Fruit fly (Drosophila melanogaster) S2 (cell line): Measurements from ENCODE around the gene Uch-L5.

Experiments used
- CG8478 ChIP-seq: fragments of >200 bp; optimal IDR thresholded peaks from 2 replicates; lab custom pipeline; 2018
- CTCF ChIP-seq, 2 experiments: fragments of >200 bp; optimal IDR thresholded peaks; 2 replicates each; lab custom pipeline; 2018

The Uch-L5 gene

dm6 chr3L:9476829-9477228 lies at the start of gene Uch-L5, which contains the start of gene Jarid2:
Gene Uch-L5 (minus strand): TSS chr3L:9476965.
Gene Jarid2 (plus strand): TSS chr3L:9477038.
- TF ChIP-seq CTCF (optimal IDR thresholded peaks at IDR 0.05; lab: Kevin White, UChicago) = peak; percentile 11 to 47
- TF ChIP-seq CG8478 = no peak

- no peak for TF ChIP-seq CTCF (optimal IDR thresholded peaks at IDR 0.05; lab: Kevin White, UChicago)
- no peak for TF ChIP-seq CG8478
Observed at dm6 chr3L:9525444-9525843, 48.7 kb upstream of the Uch-L5 start, which contains the start of gene CG33700. Gene CG33700 (minus strand): TSS chr3L:9525544.

dm6 chr3L:9513309-9513708 lies 36.5 kb upstream of the Uch-L5 start, which contains the start of gene CG33702:
Gene CG33702 (minus strand): TSS chr3L:9513409.
- TF ChIP-seq CG8478 (no peak), CTCF (optimal IDR thresholded peaks at IDR 0.05; lab: Kevin White, UChicago) (no peak)

dm6 chr3L:9512560-9512959 lies 35.8 kb upstream of the Uch-L5 start, which contains the start of gene CG33703:
Gene CG33703 (minus strand): TSS chr3L:9512660.
- TF ChIP-seq CTCF (optimal IDR thresholded peaks at IDR 0.05; lab: Kevin White, UChicago) (no peak), CG8478 (no peak)

- TF ChIP-seq CTCF (optimal IDR thresholded peaks at IDR 0.05; lab: Kevin White, UChicago) (peak; percentile 50 to 64), CG8478 (no peak)
Observed at dm6 chr3L:9511287-9512256, 34.8 kb upstream of the Uch-L5 start, which contains the start of gene RpS9. Gene RpS9 (minus strand): TSS chr3L:9511531.

- TF ChIP-seq CTCF (optimal IDR thresholded peaks at IDR 0.05; lab: Kevin White, UChicago) (no peak), CG8478 (no peak)
Observed at dm6 chr3L:9509037-9509830, 32.5 kb upstream of the Uch-L5 start, which contains the start of gene CG3408. Gene CG3408 (minus strand): TSS chr3L:9509583.

dm6 chr3L:9508653-9509036 lies 31.9 kb upstream of the Uch-L5 start:
- TF ChIP-seq CG8478 (no peak), CTCF (optimal IDR thresholded peaks at IDR 0.05; lab: Kevin White, UChicago) (no peak)

dm6 chr3L:9506421-9506820 lies 29.7 kb upstream of the Uch-L5 start:
- TF ChIP-seq CG8478 (no peak), CTCF (optimal IDR thresholded peaks at IDR 0.05; lab: Kevin White, UChicago) (no peak)

- no peak for TF ChIP-seq CG8478
- no peak for TF ChIP-seq CTCF (optimal IDR thresholded peaks at IDR 0.05; lab: Kevin White, UChicago)
Observed at dm6 chr3L:9505713-9506062, 28.9 kb upstream of the Uch-L5 start.

dm6 chr3L:9505007-9505712 lies 28.4 kb upstream of the Uch-L5 start, which contains the start of gene path:
Gene path (minus strand): TSS chr3L:9505328.
- TF ChIP-seq CTCF (optimal IDR thresholded peaks at IDR 0.05; lab: Kevin White, UChicago) (no peak), CG8478 (no peak)

dm6 chr3L:9504530-9504929 lies 27.8 kb upstream of the Uch-L5 start:
- no peak for TF ChIP-seq CTCF (optimal IDR thresholded peaks at IDR 0.05; lab: Kevin White, UChicago)
- no peak for TF ChIP-seq CG8478

dm6 chr3L:9503552-9504317 lies 27.0 kb upstream of the Uch-L5 start:
- TF ChIP-seq CTCF (optimal IDR thresholded peaks at IDR 0.05; lab: Kevin White, UChicago) = no peak
- no peak for TF ChIP-seq CG8478

dm6 chr3L:9502856-9503255 lies 26.1 kb upstream of the Uch-L5 start:
- TF ChIP-seq CTCF (optimal IDR thresholded peaks at IDR 0.05; lab: Kevin White, UChicago) = no peak
- no peak for TF ChIP-seq CG8478

dm6 chr3L:9502294-9502693 lies 25.5 kb upstream of the Uch-L5 start:
- TF ChIP-seq CG8478 (no peak), CTCF (optimal IDR thresholded peaks at IDR 0.05; lab: Kevin White, UChicago) (no peak)
